Worm (Caenorhabditis elegans): ENCODE results near the gene srw-136.
A peak's percentile ranks its signal among the peaks of the same experiment; 100 is the strongest.

Gene srw-136

ce11 chrV:3010468-3010867 lies at the start of gene srw-136:
TSS of gene srw-136 (minus strand) at chrV:3010568.
- TF ChIP-seq F49E8.2 (tag; optimal IDR thresholded peaks at IDR 0.05; ENCODE audit: insufficient read depth) = no peak
- no peak for TF ChIP-seq tlf-1 (GFP tag; optimal IDR thresholded peaks at IDR 0.05)
- no peak for TF ChIP-seq snpc-4 (GFP tag; optimal IDR thresholded peaks at IDR 0.05)
- TF ChIP-seq snpc-4 (tag; optimal IDR thresholded peaks at IDR 0.05) = no peak
- no peak for TF ChIP-seq ztf-3 (GFP tag; optimal IDR thresholded peaks at IDR 0.05)
- TF ChIP-seq lin-40 (tag; optimal IDR thresholded peaks at IDR 0.05) = no peak
- no peak for TF ChIP-seq lin-54 (GFP tag; optimal IDR thresholded peaks at IDR 0.05)
- no peak for TF ChIP-seq attf-3 (GFP tag; conservative IDR thresholded peaks at IDR 0.05)

ce11 chrV:3058996-3059395 lies 48.6 kb upstream of the srw-136 start, which contains the start of gene str-244:
TSS of gene str-244 (minus strand) at chrV:3059096.
- TF ChIP-seq cebp-2 (GFP tag; IDR thresholded peaks at IDR 0.05) = no peak
- no peak for TF ChIP-seq ztf-25 (GFP tag; IDR thresholded peaks at IDR 0.05)
- no peak for TF ChIP-seq F37B4.10 (GFP tag; IDR thresholded peaks at IDR 0.05)
- no peak for TF ChIP-seq Y53G8AR.9 (GFP tag; conservative IDR thresholded peaks at IDR 0.05)
- TF ChIP-seq Y95B8A.8 (GFP tag; IDR thresholded peaks at IDR 0.05) = no peak
- TF ChIP-seq hsf-1 (GFP tag; IDR thresholded peaks at IDR 0.05) = no peak
- TF ChIP-seq F33H1.4 (GFP tag; IDR thresholded peaks at IDR 0.05) = no peak
- TF ChIP-seq egl-44 (GFP tag; IDR thresholded peaks at IDR 0.05) = no peak
- TF ChIP-seq lag-1 (GFP tag; IDR thresholded peaks at IDR 0.05) = no peak
- TF ChIP-seq ceh-58 (GFP tag; IDR thresholded peaks at IDR 0.05) = no peak
- TF ChIP-seq tbp1 (GFP tag; optimal IDR thresholded peaks at IDR 0.05) = no peak
- no peak for TF ChIP-seq bed-1 (GFP tag; IDR thresholded peaks at IDR 0.05)

ce11 chrV:3054254-3054653 lies 43.9 kb upstream of the srw-136 start, which contains the start of gene C50H11.8:
TSS of gene C50H11.8 (plus strand) at chrV:3054554.
- TF ChIP-seq ceh-100 (GFP tag; IDR thresholded peaks at IDR 0.05) (no peak), B0261.1 (tag; optimal IDR thresholded peaks at IDR 0.05) (no peak), lin-26 (GFP tag; IDR thresholded peaks at IDR 0.05) (no peak), attf-6 (GFP tag; IDR thresholded peaks at IDR 0.05) (no peak), sdz-38 (tag; optimal IDR thresholded peaks at IDR 0.05) (no peak), tbp1 (GFP tag; optimal IDR thresholded peaks at IDR 0.05) (no peak), chd-7 (tag; optimal IDR thresholded peaks at IDR 0.05) (no peak), Y53F4B.3 (GFP tag; IDR thresholded peaks at IDR 0.05) (no peak), ztf-26 (tag; optimal IDR thresholded peaks at IDR 0.05) (no peak), egl-44 (GFP tag; IDR thresholded peaks at IDR 0.05) (no peak), C17E4.6 (GFP tag; IDR thresholded peaks at IDR 0.05) (no peak), somi-1 (GFP tag; optimal IDR thresholded peaks at IDR 0.05) (no peak), unc-130 (GFP tag; optimal IDR thresholded peaks at IDR 0.05) (no peak), hsf-1 (GFP tag; IDR thresholded peaks at IDR 0.05) (no peak), cebp-2 (GFP tag; IDR thresholded peaks at IDR 0.05) (no peak), lir-1 (GFP tag; conservative IDR thresholded peaks at IDR 0.05) (no peak), snpc-1.1 (tag; optimal IDR thresholded peaks at IDR 0.05; ENCODE audit: insufficient read depth) (no peak), F39B2.1 (GFP tag; IDR thresholded peaks at IDR 0.05) (no peak), ztf-6 (GFP tag; IDR thresholded peaks at IDR 0.05) (no peak)

ce11 chrV:3046364-3046763 lies 36.0 kb upstream of the srw-136 start:
- TF ChIP-seq madf-3 (GFP tag; IDR thresholded peaks at IDR 0.05) (0 out of 2 replicates have a peak, but pooled peaks have one; percentile 17), dpff-1 (tag; optimal IDR thresholded peaks at IDR 0.05) (no peak), aptf-3 (GFP tag; IDR thresholded peaks at IDR 0.05) (no peak), ceh-58 (GFP tag; IDR thresholded peaks at IDR 0.05) (no peak), gei-17 (GFP tag; optimal IDR thresholded peaks at IDR 0.05) (no peak), zfh-2 (GFP tag; conservative IDR thresholded peaks at IDR 0.05) (peak; percentile 78), mes-4 (tag; optimal IDR thresholded peaks at IDR 0.05) (no peak), aptf-2 (GFP tag; conservative IDR thresholded peaks at IDR 0.05) (no peak), F57C9.4 (tag; optimal IDR thresholded peaks at IDR 0.05) (no peak)
